Worm (Caenorhabditis elegans): ENCODE results near the gene C47E8.9.

DNA sequence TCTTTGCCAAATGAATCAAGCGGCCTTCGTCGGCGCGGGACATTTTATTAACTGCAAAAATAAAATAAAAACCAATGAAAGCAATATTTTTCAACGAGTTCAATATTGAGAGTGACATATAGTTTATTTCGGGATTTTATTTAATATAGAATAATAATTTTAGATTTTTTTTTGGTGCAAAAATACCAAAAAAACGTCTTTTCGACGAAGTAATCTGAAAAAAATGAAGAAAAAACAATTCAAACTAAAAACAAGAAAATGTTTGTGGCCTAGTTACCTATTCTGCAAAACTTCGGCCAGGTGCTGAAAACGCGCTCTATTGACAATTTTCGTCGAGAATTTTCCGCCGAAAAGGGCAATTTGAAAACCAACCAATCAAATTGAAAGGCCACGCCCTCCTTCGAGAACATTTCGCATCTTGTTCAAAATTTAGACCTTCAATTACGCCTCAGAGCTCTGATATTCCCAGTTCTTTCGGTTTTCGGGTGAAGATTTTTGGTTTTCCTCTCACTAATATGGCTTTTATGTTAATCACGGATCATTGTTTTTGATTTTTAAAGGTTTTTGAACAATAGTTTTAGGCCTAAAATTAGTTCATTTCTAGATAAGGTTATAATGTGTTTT, 22.4 kb downstream of the C47E8.9 start, which contains the start of gene C47E8.4:
- no peak for TF ChIP-seq tbx-9 (tag; optimal IDR thresholded peaks at IDR 0.05; ENCODE audit: borderline replicate concordance)
- TF ChIP-seq lin-35 (GFP tag; optimal IDR thresholded peaks at IDR 0.05), result peak in 2 of 3 experiments; percentile 84 to 94
- peak; percentile 90 for TF ChIP-seq ccch-3 (GFP tag; optimal IDR thresholded peaks at IDR 0.05)
- peak; percentile 34; the same call in 1 of the 2 replicates for TF ChIP-seq egrh-3 (GFP tag; IDR thresholded peaks at IDR 0.05)
